Worm (Caenorhabditis elegans) whole organism, dauer: ENCODE data around the gene C04B4.2.

Experiments
- unc-62 ChIP-seq: sonication (generic microtip); optimal IDR thresholded peaks from 2 replicates; lab custom pipeline; 2017; ENCODE audit warnings: missing biosample characterization, missing genetic modification reagents, missing genetic modification characterization

C04B4.2 gene

DNA sequence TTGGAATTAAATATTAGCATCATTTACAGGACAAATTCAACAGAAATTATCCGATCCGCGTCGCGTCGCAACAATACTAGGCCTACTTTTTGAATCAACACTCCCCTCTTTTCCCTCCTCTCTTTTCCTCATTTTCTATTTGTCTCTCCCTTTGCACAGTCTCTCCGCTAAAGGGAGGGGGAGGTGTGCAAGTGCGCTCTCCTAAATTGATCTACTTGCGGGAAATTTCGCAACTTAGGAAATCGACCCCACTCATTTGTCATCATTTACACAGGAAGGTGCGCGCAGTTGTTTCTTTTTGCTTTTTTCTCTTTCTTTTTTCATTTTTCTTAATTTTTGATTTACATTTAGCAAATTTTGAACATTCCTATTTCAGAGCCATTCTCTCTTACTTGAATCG, at the start of gene C04B4.2:
Gene C04B4.2, plus strand, starts transcription at position 371 of the 400 bp plus-strand sequence.
- no peak for TF ChIP-seq unc-62 (GFP tag; lab: Kevin White, UChicago)

DNA sequence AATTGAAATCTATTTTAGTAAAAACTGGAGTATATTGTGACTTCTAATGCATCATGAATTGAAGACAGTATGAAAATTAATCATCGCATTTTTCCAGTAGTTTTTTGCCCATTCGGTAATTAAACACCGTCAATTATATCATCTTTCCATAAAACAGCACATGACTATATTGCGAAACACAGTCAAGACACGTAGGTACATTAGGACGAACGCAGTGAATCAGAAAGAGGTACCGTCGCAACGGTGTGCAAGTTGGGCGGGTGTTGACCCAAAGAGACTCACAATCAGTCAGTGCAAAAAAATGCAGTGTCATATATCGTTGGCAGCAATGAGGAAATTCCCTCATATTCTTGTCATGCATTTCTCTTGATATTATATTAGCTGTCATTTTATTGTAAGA, 48.7 kb upstream of the C04B4.2 start:
- no peak for TF ChIP-seq unc-62 (GFP tag; lab: Kevin White, UChicago)

DNA sequence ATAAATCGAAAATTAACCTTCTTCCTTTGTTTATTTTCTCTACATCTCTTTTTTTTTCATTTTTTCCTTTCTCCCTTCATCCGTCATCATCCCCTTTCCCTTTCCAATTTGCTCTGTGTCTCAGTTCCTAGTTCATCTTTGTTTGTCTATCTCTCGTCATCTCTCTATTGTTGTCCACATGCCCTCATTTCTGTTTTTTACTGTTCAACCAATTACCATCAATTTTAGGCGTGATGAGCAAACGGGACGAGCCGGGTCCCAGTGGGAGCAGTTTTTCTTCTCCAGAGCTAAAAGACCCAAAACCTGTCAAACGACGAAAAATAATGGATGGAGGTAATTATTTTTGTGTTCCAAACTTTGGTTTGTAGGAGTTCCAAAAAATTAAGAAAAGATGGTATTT, 47.7 kb upstream of the C04B4.2 start, which contains the start of gene C23H4.6:
Gene C23H4.6, plus strand, starts transcription at position 219 of the 400 bp plus-strand sequence.
- no peak for TF ChIP-seq unc-62 (GFP tag; lab: Kevin White, UChicago)

- no peak for TF ChIP-seq unc-62 (GFP tag; lab: Kevin White, UChicago)
Observed at ce11 chrX:12241457-12241856, 41.6 kb upstream of the C04B4.2 start, which contains the start of gene cest-3. Gene cest-3, plus strand, starts transcription at chrX:12241646.

DNA sequence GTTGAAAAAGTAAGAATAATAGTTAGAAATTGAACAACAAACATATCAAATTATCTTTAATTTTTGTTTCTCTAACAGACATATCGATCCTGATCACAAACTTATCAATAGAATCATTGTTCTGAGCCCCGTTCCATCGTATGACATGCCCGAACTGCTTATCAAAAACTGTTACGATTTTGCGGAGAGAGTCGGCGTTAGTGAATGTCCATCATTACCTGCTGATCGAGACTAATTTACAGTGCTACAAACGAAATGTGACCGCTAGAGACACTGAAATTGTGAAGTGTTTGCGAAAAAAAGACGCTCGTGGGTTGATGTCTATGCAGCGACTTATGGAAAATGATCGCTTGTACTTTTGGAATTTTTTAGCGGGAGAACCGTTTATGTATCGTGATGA, 40.2 kb upstream of the C04B4.2 start:
- TF ChIP-seq unc-62 (GFP tag; lab: Kevin White, UChicago) = no peak

DNA sequence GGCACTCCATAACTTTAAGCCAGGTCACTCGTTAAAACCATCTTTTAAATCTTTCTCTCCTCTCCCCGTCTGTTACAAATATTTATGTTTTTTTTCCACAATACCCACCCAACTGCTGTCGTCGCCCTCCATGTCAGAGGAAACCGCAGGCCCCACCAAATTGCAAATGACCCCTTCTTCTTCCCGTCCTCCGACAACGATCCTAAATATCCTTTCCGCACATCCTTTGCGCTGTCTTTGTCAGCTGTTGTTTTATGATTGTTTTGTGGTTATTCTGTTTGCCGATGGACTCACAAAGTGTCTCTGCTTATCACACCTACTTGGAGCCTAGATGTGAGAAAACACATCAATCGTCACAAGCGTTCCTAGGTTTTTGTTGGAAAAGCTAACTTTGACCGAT, 34.9 kb upstream of the C04B4.2 start:
- TF ChIP-seq unc-62 (GFP tag; lab: Kevin White, UChicago) = no peak

DNA sequence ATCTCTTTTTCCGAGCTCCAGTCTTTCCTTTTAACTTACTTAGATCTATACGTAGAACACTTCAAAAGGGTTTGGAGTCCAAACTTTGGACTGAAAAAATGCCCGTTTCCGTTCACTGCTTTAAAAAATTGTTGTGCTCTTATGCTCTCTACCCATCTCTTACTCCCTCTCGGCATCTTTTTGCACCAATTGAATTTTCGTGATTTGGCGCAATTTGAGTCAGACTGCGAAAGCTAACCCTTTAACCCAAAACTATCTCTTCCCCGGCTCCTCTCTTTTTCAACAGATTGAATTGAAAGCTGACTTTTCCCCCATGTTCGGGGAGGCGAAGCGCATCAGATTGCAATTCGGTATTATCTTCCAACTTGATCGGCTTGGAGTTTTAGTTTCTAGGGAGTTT, 30.9 kb upstream of the C04B4.2 start:
- no peak for TF ChIP-seq unc-62 (GFP tag; lab: Kevin White, UChicago)

DNA sequence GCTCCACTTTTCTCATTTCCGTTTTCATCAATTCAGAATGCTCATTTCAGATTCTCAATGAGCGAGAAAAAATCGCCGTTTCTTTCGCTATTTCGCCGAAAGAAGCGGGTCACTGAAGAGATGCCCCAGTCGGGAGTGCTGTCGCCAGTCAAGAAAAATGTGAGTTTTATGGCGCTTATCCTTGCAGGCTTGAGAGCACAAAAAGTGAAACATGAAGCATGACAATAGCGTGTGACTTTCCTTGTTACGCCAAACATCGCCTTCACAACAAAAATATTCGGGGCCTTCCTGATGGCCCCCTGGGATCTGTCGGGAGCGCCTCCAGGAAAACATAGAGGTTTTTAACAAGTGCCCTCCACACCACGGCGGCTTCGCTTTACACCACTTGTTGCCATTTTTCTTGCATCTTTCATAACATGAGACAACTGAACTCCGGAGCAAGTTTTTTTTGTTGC, 26.5 kb upstream of the C04B4.2 start, which contains the start of gene E01G6.2:
Gene E01G6.2, plus strand, starts transcription at position 51 of the 455 bp plus-strand sequence.
- no peak for TF ChIP-seq unc-62 (GFP tag; lab: Kevin White, UChicago)

DNA sequence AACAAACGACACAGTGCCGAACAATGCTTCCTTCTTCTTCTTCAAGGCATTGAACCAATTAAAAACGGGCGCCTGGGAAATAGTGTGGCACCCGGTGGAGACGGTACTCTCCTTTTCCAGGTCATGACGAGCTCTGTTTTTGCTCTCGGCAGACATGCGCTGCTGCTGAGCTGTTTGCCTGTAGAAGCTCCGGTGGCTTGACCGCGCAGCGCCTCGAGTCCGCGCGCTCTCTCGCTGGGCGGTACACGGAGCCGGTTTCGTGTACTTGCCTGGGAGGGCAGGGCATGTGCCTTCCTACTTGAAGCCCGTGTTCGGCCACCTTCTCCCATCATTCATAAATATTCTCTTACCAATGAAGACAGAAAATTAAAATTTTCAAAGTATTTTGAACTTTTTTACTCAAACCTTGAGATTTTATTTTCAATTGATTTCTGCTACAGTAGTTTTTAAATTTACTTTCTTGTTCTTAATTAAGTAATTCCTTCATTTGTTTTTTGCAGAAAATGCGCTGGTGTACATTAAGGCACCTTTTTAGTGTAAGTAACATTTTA, 22.6 kb upstream of the C04B4.2 start, which contains the start of gene E01G6.1:
Gene E01G6.1, plus strand, starts transcription at position 501 of the 551 bp plus-strand sequence.
- TF ChIP-seq unc-62 (GFP tag; lab: Kevin White, UChicago) = no peak

ce11 chrX:12270841-12271240, 12.2 kb upstream of the C04B4.2 start, which contains the start of gene otpl-8:
Gene otpl-8, minus strand, starts transcription at chrX:12270941.
- no peak for TF ChIP-seq unc-62 (GFP tag; lab: Kevin White, UChicago)

- TF ChIP-seq unc-62 (GFP tag; lab: Kevin White, UChicago) = no peak
Observed at ce11 chrX:12273870-12274269, 9.2 kb upstream of the C04B4.2 start, which contains the start of gene H19J13.2. Gene H19J13.2, minus strand, starts transcription at chrX:12273970.

DNA sequence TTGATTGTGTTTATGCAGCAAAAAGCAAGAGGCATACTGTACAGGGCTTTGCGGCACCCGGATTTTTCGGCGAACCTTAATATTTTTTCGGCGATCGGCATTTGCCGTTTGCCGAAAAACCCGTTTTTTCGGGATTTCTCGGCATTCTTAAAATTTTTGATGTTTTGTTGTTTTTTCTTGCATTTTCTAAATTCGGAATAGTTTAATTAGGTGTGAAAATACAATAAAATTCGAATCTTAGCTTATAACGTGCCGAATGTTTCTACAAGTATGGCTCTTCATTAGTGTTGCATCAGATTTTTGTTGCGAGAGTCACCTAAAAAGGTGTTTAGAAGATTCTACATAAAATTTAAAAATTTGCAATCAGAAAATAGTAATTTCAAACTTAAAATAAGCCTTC, 7.5 kb upstream of the C04B4.2 start, which contains the start of gene C04B4.6:
Gene C04B4.6, minus strand, starts transcription at position 101 of the 400 bp plus-strand sequence.
- TF ChIP-seq unc-62 (GFP tag; lab: Kevin White, UChicago) = no peak

DNA sequence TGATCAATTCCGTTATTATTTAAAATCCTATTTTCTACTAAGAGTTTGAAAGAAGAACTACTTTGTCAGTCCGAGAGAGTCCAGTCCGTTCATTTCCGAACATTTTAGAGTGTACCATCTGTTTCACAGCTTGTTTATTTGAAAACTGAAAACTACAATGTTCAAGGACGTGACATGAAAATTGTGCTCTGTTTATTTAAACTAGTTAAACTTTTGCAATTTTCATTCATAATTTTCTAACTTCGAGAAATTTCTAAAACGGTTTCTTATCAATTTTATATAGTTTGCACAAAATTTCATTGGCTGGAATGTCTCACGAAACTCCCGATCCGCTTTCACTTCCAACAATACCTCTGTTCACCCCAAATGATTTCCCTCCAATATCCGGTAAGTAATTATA, 2.6 kb upstream of the C04B4.2 start, which contains the start of gene C04B4.1:
Gene C04B4.1, plus strand, starts transcription at position 301 of the 400 bp plus-strand sequence.
- no peak for TF ChIP-seq unc-62 (GFP tag; lab: Kevin White, UChicago)

DNA sequence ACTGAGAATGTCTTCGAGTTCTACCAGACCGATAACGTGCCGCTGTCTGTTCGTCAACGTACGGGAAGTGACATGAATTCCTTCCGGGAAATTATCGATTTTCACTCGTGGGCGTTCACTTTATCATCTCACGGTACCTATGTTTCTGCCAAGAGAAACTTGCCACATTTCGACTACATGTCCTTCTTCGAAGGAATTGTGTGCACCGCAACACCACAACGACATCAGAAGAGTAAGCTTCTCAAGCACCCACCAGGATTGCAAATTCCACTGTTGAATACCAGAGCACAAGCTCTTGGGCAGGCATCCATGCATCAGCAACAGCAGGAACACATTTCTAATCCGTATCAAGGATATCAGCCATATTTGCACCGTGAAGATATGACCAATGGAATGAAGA, 1.1 kb downstream of the C04B4.2 start:
- TF ChIP-seq unc-62 (GFP tag; lab: Kevin White, UChicago) = no peak

DNA sequence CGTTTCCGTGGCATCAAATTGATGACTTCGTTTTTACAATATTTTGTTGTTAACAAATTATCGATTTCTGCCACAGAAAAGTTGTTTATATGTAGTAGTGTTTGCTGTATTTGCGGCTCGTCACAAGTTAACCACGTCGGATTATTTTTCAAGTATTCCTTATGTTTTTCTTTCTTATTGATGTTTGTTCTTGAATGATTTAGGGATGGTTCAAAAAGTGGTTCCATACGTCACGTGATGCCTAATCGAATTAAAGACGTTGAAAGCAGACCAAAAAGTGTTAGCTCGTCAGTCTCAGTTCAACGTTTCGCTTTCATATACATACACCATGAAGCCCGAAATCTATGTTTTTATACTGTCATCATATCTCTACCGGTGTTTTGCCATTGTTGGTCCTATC, 2.4 kb downstream of the C04B4.2 start, which contains the start of gene lips-2:
Gene lips-2, plus strand, starts transcription at position 301 of the 400 bp plus-strand sequence.
- TF ChIP-seq unc-62 (GFP tag; lab: Kevin White, UChicago) = no peak

DNA sequence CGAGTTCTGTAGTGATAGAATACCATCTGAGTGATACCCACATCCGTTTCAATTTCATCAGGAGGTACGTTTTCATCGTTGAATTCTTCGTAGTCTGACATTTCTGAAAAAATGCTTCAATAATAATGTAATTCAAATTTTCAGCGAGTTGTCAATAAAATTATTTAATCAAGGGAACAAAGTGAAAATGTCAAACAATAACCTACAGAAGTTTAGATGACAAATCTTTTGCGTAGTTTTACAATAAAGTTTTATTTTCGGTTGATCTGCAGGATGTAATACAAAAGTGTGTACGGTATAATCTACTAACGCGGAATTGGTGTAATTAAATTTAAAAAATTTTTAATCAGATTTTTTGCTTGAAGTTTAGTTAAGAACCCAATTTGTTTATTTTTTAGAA, 5.2 kb downstream of the C04B4.2 start, which contains the start of gene C04B4.5:
Gene C04B4.5, minus strand, starts transcription at position 101 of the 400 bp plus-strand sequence.
- TF ChIP-seq unc-62 (GFP tag; lab: Kevin White, UChicago) = no peak

DNA sequence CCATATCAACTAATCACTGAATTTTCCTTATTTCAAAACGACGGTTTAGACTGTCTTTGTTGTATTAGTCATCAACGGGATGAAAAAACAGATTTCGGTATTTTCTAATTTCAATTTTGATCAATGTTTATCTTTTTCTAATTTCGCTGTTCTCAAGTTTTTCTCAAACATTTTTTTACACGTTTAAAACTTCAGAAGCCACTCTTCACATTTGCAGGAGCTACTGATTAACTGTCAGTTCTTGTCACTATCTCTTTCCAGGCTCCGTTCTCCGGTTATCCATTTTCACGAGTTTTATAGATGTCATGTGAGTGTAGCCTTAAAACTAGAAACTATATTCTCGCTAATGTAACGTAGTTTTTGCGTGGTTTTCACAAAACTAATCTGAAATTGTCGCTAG, 7.5 kb downstream of the C04B4.2 start, which contains the start of gene C04B4.4:
Gene C04B4.4, plus strand, starts transcription at position 301 of the 400 bp plus-strand sequence.
- no peak for TF ChIP-seq unc-62 (GFP tag; lab: Kevin White, UChicago)
